Worm (Caenorhabditis elegans) whole organism, L4 larva: ENCODE results near the gene clp-10.

Source experiments
- T26A8.4 ChIP-seq: fragments of 200-800 bp; sonication (Bioruptor generic); IDR thresholded peaks from 2 replicates; pipeline ENCODE4 v1.3.6; 2022; ENCODE audit warnings: missing genetic modification characterization, missing compliant biosample characterization
- Y105C5A.15 ChIP-seq: fragments of 200-800 bp; sonication (Bioruptor generic); IDR thresholded peaks from 2 replicates; pipeline ENCODE4 v1.3.6; 2022; ENCODE audit warnings: missing genetic modification characterization, missing compliant biosample characterization
- ama-1 ChIP-seq: fragments of 150-350 bp; optimal IDR thresholded peaks from 2 replicates; lab custom pipeline; 2014; ENCODE audit warnings: inconsistent platforms, mixed read lengths
- daf-12 ChIP-seq: fragments of 150-350 bp; optimal IDR thresholded peaks from 2 replicates; lab custom pipeline; 2014; ENCODE audit warnings: missing biosample characterization, missing genetic modification reagents, missing genetic modification characterization
- dmd-8 ChIP-seq: fragments of 200-800 bp; sonication (Bioruptor generic); IDR thresholded peaks from 2 replicates; pipeline ENCODE4 v1.3.6; 2022; ENCODE audit warnings: missing genetic modification characterization, missing compliant biosample characterization
- egl-27 ChIP-seq: sonication (generic microtip); optimal IDR thresholded peaks from 3 replicates; lab custom pipeline; 2017; ENCODE audit warnings: missing biosample characterization, missing genetic modification reagents, missing genetic modification characterization
- hlh-30 ChIP-seq: sonication (generic microtip); optimal IDR thresholded peaks from 2 replicates; lab custom pipeline; 2017; ENCODE audit warnings: antibody characterized with exemption, mild to moderate bottlenecking, missing genetic modification characterization, missing compliant biosample characterization; ENCODE audit not compliant: insufficient read depth
- jun-1 ChIP-seq: fragments of 150-350 bp; optimal IDR thresholded peaks from 2 replicates; lab custom pipeline; 2014; ENCODE audit warnings: missing biosample characterization, missing genetic modification reagents, missing genetic modification characterization
- lin-39 ChIP-seq: fragments of 150-350 bp; optimal IDR thresholded peaks from 2 replicates; lab custom pipeline; 2014; ENCODE audit warnings: missing biosample characterization, missing genetic modification reagents, missing genetic modification characterization
- lsy-2 ChIP-seq, 2 experiments: fragments of 150-350 bp in 1 of 2; sonication (generic microtip) in 1 of 2; optimal IDR thresholded peaks; 2 replicates each; lab custom pipeline; 2014 to 2017; ENCODE audit warnings: missing biosample characterization in 2 of 2, missing genetic modification characterization in 2 of 2
- nhr-25 ChIP-seq: sonication (generic microtip); optimal IDR thresholded peaks from 2 replicates; lab custom pipeline; 2017; ENCODE audit warnings: missing genetic modification characterization, mild to moderate bottlenecking, missing compliant biosample characterization, antibody characterized with exemption, moderate library complexity, borderline replicate concordance; ENCODE audit not compliant: insufficient read depth
- rbr-2 ChIP-seq: sonication (generic microtip); optimal IDR thresholded peaks from 2 replicates; lab custom pipeline; 2016; ENCODE audit warnings: missing genotype, missing genetic modification characterization, missing compliant biosample characterization
- set-16 ChIP-seq: fragments of 200-800 bp; sonication (Bioruptor generic); IDR thresholded peaks from 2 replicates; pipeline ENCODE4 v1.3.6; 2022; ENCODE audit warnings: missing genetic modification reagents, missing genetic modification characterization, missing compliant biosample characterization
- zip-2 ChIP-seq: fragments of 150-350 bp; optimal IDR thresholded peaks from 2 replicates; lab custom pipeline; 2014; ENCODE audit warnings: missing biosample characterization, missing genetic modification characterization

- no peak for TF ChIP-seq rbr-2 (tag; lab: Kevin White, UChicago)
- no peak for TF ChIP-seq set-16 (GFP tag; lab: Robert Waterston, UW)
- TF ChIP-seq nhr-25 (tag; lab: Kevin White, UChicago), result no peak
- TF ChIP-seq daf-12 (tag; lab: Kevin White, UChicago), result no peak
- TF ChIP-seq egl-27, result no peak
- no peak for TF ChIP-seq lin-39 (tag; lab: Kevin White, UChicago)
- TF ChIP-seq hlh-30 (tag; lab: Kevin White, UChicago), result no peak
- no peak for TF ChIP-seq T26A8.4 (GFP tag; lab: Robert Waterston, UW)
- TF ChIP-seq lsy-2 (tag; optimal IDR thresholded peaks at IDR 0.05; lab: Kevin White, UChicago), result no peak
- TF ChIP-seq zip-2 (tag; lab: Kevin White, UChicago), result no peak
- no peak for TF ChIP-seq jun-1 (tag; lab: Kevin White, UChicago)
- no peak for TF ChIP-seq ama-1 (lab: Kevin White, UChicago)
- no peak for TF ChIP-seq Y105C5A.15 (GFP tag; lab: Robert Waterston, UW)
- no peak for TF ChIP-seq dmd-8 (GFP tag; lab: Robert Waterston, UW)
Observed at ce11 chrIII:19509-19908, 18.5 kb downstream of the clp-10 start, which contains the start of gene H10E21.4.
